Worm (Caenorhabditis elegans) whole organism, L2 larva: ENCODE results near the gene pitr-1.

Experiments
- R02D3.7 ChIP-seq: fragments of 150-350 bp; optimal IDR thresholded peaks from 2 replicates; lab custom pipeline; 2014; ENCODE audit warnings: missing biosample characterization, missing genetic modification characterization
- ama-1 ChIP-seq: fragments of 150-350 bp; optimal IDR thresholded peaks from 2 replicates; lab custom pipeline; 2018; ENCODE audit warnings: inconsistent platforms
- nhr-10 ChIP-seq: sonication (generic microtip); optimal IDR thresholded peaks from 2 replicates; lab custom pipeline; 2017; ENCODE audit warnings: missing biosample characterization, missing genetic modification characterization
- nhr-11 ChIP-seq: fragments of 150-350 bp; optimal IDR thresholded peaks from 2 replicates; lab custom pipeline; 2014; ENCODE audit warnings: missing biosample characterization, missing genetic modification characterization
- nhr-12 ChIP-seq: fragments of 150-350 bp; optimal IDR thresholded peaks from 2 replicates; lab custom pipeline; 2014; ENCODE audit warnings: missing biosample characterization, missing genetic modification characterization
- unc-62 ChIP-seq: fragments of 150-350 bp; optimal IDR thresholded peaks from 2 replicates; lab custom pipeline; 2014; ENCODE audit warnings: missing biosample characterization, missing genetic modification reagents, missing genetic modification characterization
- zag-1 ChIP-seq: fragments of 150-350 bp; optimal IDR thresholded peaks from 2 replicates; lab custom pipeline; 2014; ENCODE audit warnings: missing biosample characterization, missing genetic modification characterization
- ztf-11 ChIP-seq: sonication (generic microtip); optimal IDR thresholded peaks from 2 replicates; lab custom pipeline; 2017; ENCODE audit warnings: missing biosample characterization, missing genetic modification characterization
- ztf-4 ChIP-seq: fragments of 150-350 bp; optimal IDR thresholded peaks from 2 replicates; lab custom pipeline; 2014; ENCODE audit warnings: missing biosample characterization, missing genetic modification characterization

DNA sequence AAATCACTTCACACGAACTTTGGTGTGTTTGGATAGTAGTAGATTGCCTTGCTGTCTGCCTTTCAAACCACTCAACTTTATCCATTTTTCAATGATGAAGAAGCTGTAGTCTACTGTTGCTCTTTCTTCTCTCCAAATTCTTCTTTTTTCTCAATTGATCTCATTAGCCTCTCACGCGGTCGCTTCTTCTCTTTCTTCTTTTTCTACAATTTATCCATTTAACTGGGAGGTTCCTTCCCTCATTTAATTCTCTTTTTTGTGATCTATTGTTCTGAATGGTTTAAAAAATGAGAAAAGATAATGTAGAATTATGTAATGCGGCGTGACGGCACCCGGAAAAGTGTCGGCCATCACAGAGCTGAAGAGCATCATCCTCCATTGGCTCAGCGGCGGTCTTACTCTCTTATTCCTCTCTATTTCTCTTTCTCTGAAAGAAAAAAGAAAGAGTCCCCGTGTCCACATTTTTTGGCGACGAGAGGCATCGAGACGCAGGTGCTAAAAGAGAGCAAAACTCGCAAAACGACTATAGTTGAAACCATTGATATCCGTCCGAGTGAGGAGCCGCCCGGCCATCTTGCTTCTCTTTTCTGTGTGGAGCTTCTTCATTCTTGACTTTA, 6.7 kb downstream of the pitr-1 start:
- TF ChIP-seq R02D3.7 (tag; lab: Kevin White, UChicago), result no peak
- TF ChIP-seq ama-1 (lab: Kevin White, UChicago), result no peak
- no peak for TF ChIP-seq nhr-12 (tag; lab: Kevin White, UChicago)
- TF ChIP-seq nhr-11 (tag; lab: Kevin White, UChicago), result no peak
- no peak for TF ChIP-seq unc-62
- TF ChIP-seq ztf-4 (tag; lab: Kevin White, UChicago), result no peak
- TF ChIP-seq ztf-11 (tag; lab: Kevin White, UChicago), result no peak
- TF ChIP-seq nhr-10 (tag; lab: Kevin White, UChicago), result no peak
- TF ChIP-seq zag-1 (tag; lab: Kevin White, UChicago), result no peak
